Worm (Caenorhabditis elegans) whole organism, L2 larva: ENCODE data around the gene npp-16.
A peak's percentile ranks its signal among the peaks of the same experiment; 100 is the strongest.

Experiments
- C34F6.9 ChIP-seq: fragments of 150-350 bp; optimal IDR thresholded peaks from 2 replicates; lab custom pipeline; 2014; ENCODE audit warnings: missing biosample characterization, missing genetic modification characterization
- F13H6.1 ChIP-seq: sonication (generic microtip); optimal IDR thresholded peaks from 2 replicates; lab custom pipeline; 2016; ENCODE audit warnings: missing genetic modification characterization, missing compliant biosample characterization
- R02D3.7 ChIP-seq: fragments of 150-350 bp; optimal IDR thresholded peaks from 2 replicates; lab custom pipeline; 2014; ENCODE audit warnings: missing biosample characterization, missing genetic modification characterization
- Y55F3AM.14 ChIP-seq: fragments of 200-800 bp; sonication (Bioruptor generic); optimal IDR thresholded peaks from 2 replicates; lab custom pipeline; 2018; ENCODE audit warnings: mild to moderate bottlenecking, missing genetic modification characterization, missing compliant biosample characterization
- ZK546.5 ChIP-seq: sonication (generic microtip); optimal IDR thresholded peaks from 2 replicates; lab custom pipeline; 2017; ENCODE audit warnings: missing biosample characterization, missing genetic modification characterization
- aly-2 ChIP-seq: fragments of 150-350 bp; optimal IDR thresholded peaks from 2 replicates; lab custom pipeline; 2014; ENCODE audit warnings: missing biosample characterization, missing genetic modification characterization
- ama-1 ChIP-seq: fragments of 150-350 bp; optimal IDR thresholded peaks from 2 replicates; lab custom pipeline; 2018; ENCODE audit warnings: inconsistent platforms
- ceh-16 ChIP-seq: fragments of 150-350 bp; optimal IDR thresholded peaks from 2 replicates; lab custom pipeline; 2014; ENCODE audit warnings: missing biosample characterization, missing genetic modification characterization
- ceh-82 ChIP-seq: fragments of 150-350 bp; optimal IDR thresholded peaks from 2 replicates; lab custom pipeline; 2014; ENCODE audit warnings: missing biosample characterization, missing genetic modification characterization
- crh-2 ChIP-seq: sonication (generic microtip); optimal IDR thresholded peaks from 2 replicates; lab custom pipeline; 2017; ENCODE audit warnings: missing biosample characterization, missing genetic modification characterization
- egl-27 ChIP-seq: sonication (generic microtip); optimal IDR thresholded peaks from 3 replicates; lab custom pipeline; 2017; ENCODE audit warnings: missing biosample characterization, missing genetic modification reagents, missing genetic modification characterization
- elt-3 ChIP-seq: sonication (generic microtip); optimal IDR thresholded peaks from 2 replicates; lab custom pipeline; 2017; ENCODE audit warnings: missing biosample characterization, missing genetic modification characterization
- fos-1 ChIP-seq: fragments of 150-350 bp; optimal IDR thresholded peaks from 2 replicates; lab custom pipeline; 2014; ENCODE audit warnings: missing biosample characterization, missing genetic modification characterization
- gmeb-1 ChIP-seq: fragments of 150-350 bp; optimal IDR thresholded peaks from 2 replicates; lab custom pipeline; 2014; ENCODE audit warnings: missing biosample characterization, missing genetic modification characterization
- lin-11 ChIP-seq: fragments of 150-350 bp; sonication (generic microtip); optimal IDR thresholded peaks from 2 replicates; lab custom pipeline; 2014; ENCODE audit warnings: missing biosample characterization, missing genetic modification characterization, inconsistent platforms, mixed read lengths
- lin-13 ChIP-seq: fragments of 150-350 bp; optimal IDR thresholded peaks from 2 replicates; lab custom pipeline; 2014; ENCODE audit warnings: missing biosample characterization, missing genetic modification reagents, missing genetic modification characterization
- lin-39 ChIP-seq: fragments of 150-350 bp; optimal IDR thresholded peaks from 2 replicates; lab custom pipeline; 2014; ENCODE audit warnings: missing biosample characterization, missing genetic modification reagents, missing genetic modification characterization
- lsy-2 ChIP-seq, 2 experiments: fragments of 150-350 bp in 1 of 2; sonication (generic microtip) in 1 of 2; optimal IDR thresholded peaks; 2 replicates each; lab custom pipeline; 2014 to 2017; ENCODE audit warnings: missing biosample characterization in 2 of 2, missing genetic modification characterization in 2 of 2
- mab-5 ChIP-seq: fragments of 150-350 bp; optimal IDR thresholded peaks from 2 replicates; lab custom pipeline; 2014; ENCODE audit warnings: missing biosample characterization, missing genetic modification characterization
- mbf-1 ChIP-seq: sonication (generic microtip); optimal IDR thresholded peaks from 2 replicates; lab custom pipeline; 2017; ENCODE audit warnings: missing biosample characterization, missing genetic modification characterization
- mdl-1 ChIP-seq, 2 experiments: fragments of 150-350 bp in 1 of 2; sonication (generic microtip) in 1 of 2; optimal IDR thresholded peaks; 2 replicates each; lab custom pipeline; 2017; ENCODE audit warnings: missing biosample characterization in 2 of 2, missing genetic modification characterization in 2 of 2
- nhr-11 ChIP-seq: fragments of 150-350 bp; optimal IDR thresholded peaks from 2 replicates; lab custom pipeline; 2014; ENCODE audit warnings: missing biosample characterization, missing genetic modification characterization
- nhr-12 ChIP-seq: fragments of 150-350 bp; optimal IDR thresholded peaks from 2 replicates; lab custom pipeline; 2014; ENCODE audit warnings: missing biosample characterization, missing genetic modification characterization
- nhr-129 ChIP-seq: fragments of 150-350 bp; optimal IDR thresholded peaks from 2 replicates; lab custom pipeline; 2014; ENCODE audit warnings: missing biosample characterization, missing genetic modification characterization
- nhr-21 ChIP-seq: fragments of 150-350 bp; optimal IDR thresholded peaks from 2 replicates; lab custom pipeline; 2014; ENCODE audit warnings: missing biosample characterization, missing genetic modification characterization
- nhr-23 ChIP-seq: fragments of 150-350 bp; optimal IDR thresholded peaks from 2 replicates; lab custom pipeline; 2014; ENCODE audit warnings: missing biosample characterization, missing genetic modification reagents, missing genetic modification characterization
- nhr-237 ChIP-seq: fragments of 150-350 bp; optimal IDR thresholded peaks from 2 replicates; lab custom pipeline; 2014; ENCODE audit warnings: missing biosample characterization, missing genetic modification characterization
- nhr-25 ChIP-seq: fragments of 150-350 bp; sonication (generic microtip); optimal IDR thresholded peaks from 3 replicates; lab custom pipeline; 2014; ENCODE audit warnings: missing biosample characterization, missing genetic modification characterization
- nhr-6 ChIP-seq: fragments of 150-350 bp; optimal IDR thresholded peaks from 2 replicates; lab custom pipeline; 2014; ENCODE audit warnings: missing biosample characterization, missing genetic modification characterization
- nhr-77 ChIP-seq: fragments of 150-350 bp; optimal IDR thresholded peaks from 2 replicates; lab custom pipeline; 2014; ENCODE audit warnings: missing biosample characterization, missing genetic modification characterization
- peb-1 ChIP-seq: fragments of 150-350 bp; optimal IDR thresholded peaks from 2 replicates; lab custom pipeline; 2014; ENCODE audit warnings: missing biosample characterization, missing genetic modification characterization
- sem-4 ChIP-seq: fragments of 150-350 bp; optimal IDR thresholded peaks from 2 replicates; lab custom pipeline; 2014; ENCODE audit warnings: missing biosample characterization, missing genetic modification reagents, missing genetic modification characterization
- skn-1 ChIP-seq: sonication (generic microtip); optimal IDR thresholded peaks from 2 replicates; lab custom pipeline; 2017; ENCODE audit warnings: missing biosample characterization, missing genetic modification characterization
- sma-3 ChIP-seq: sonication (generic microtip); optimal IDR thresholded peaks from 2 replicates; lab custom pipeline; 2016; ENCODE audit warnings: missing genetic modification reagents, missing genetic modification characterization, missing compliant biosample characterization
- sma-9 ChIP-seq, 2 experiments: fragments of 150-350 bp in 1 of 2; sonication (generic microtip) in 1 of 2; optimal IDR thresholded peaks; 2 replicates each; lab custom pipeline; 2014 to 2016; ENCODE audit warnings: missing genetic modification characterization in 2 of 2, mild to moderate bottlenecking in 1 of 2, missing biosample characterization in 1 of 2, missing compliant biosample characterization in 1 of 2, missing genetic modification reagents in 1 of 2, moderate library complexity in 1 of 2
- snpc-4 ChIP-seq: fragments of 150-350 bp; optimal IDR thresholded peaks from 2 replicates; lab custom pipeline; 2014; ENCODE audit warnings: missing biosample characterization, missing genetic modification characterization
- unc-39 ChIP-seq: fragments of 150-350 bp; optimal IDR thresholded peaks from 2 replicates; lab custom pipeline; 2014; ENCODE audit warnings: missing biosample characterization, missing genetic modification characterization
- unc-55 ChIP-seq: fragments of 150-350 bp; sonication (generic microtip); optimal IDR thresholded peaks from 3 replicates; lab custom pipeline; 2014; ENCODE audit warnings: missing biosample characterization, missing genetic modification reagents, missing genetic modification characterization
- unc-62 ChIP-seq: fragments of 150-350 bp; optimal IDR thresholded peaks from 2 replicates; lab custom pipeline; 2014; ENCODE audit warnings: missing biosample characterization, missing genetic modification reagents, missing genetic modification characterization
- zag-1 ChIP-seq: fragments of 150-350 bp; optimal IDR thresholded peaks from 2 replicates; lab custom pipeline; 2014; ENCODE audit warnings: missing biosample characterization, missing genetic modification characterization
- ztf-1 ChIP-seq: fragments of 200-800 bp; sonication (Bioruptor generic); conservative IDR thresholded peaks from 2 replicates; pipeline ENCODE4 v1.3.6; 2022; ENCODE audit warnings: missing genetic modification characterization, missing compliant biosample characterization
- ztf-11 ChIP-seq: sonication (generic microtip); optimal IDR thresholded peaks from 2 replicates; lab custom pipeline; 2017; ENCODE audit warnings: missing biosample characterization, missing genetic modification characterization
- ztf-4 ChIP-seq: fragments of 150-350 bp; optimal IDR thresholded peaks from 2 replicates; lab custom pipeline; 2014; ENCODE audit warnings: missing biosample characterization, missing genetic modification characterization

Gene npp-16

ce11 chrIII:11920187-11920785, 4.6 kb downstream of the npp-16 start, which contains the start of the genes ccf-1 and trap-4:
ccf-1 (minus strand) TSS chrIII:11920237.
trap-4 (plus strand) TSS chrIII:11920735.
- peak; percentile 38 for TF ChIP-seq nhr-21 (tag; lab: Kevin White, UChicago)
- peak; percentile 80 for TF ChIP-seq unc-55 (GFP tag; lab: Kevin White, UChicago)
- TF ChIP-seq nhr-6 (tag; lab: Kevin White, UChicago) = no peak
- peak; percentile 68 for TF ChIP-seq C34F6.9 (tag; lab: Kevin White, UChicago)
- TF ChIP-seq lin-39 (tag; lab: Kevin White, UChicago) = no peak
- TF ChIP-seq mbf-1 (tag; lab: Kevin White, UChicago) = no peak
- peak; percentile 6 for TF ChIP-seq sma-9 (GFP tag; optimal IDR thresholded peaks at IDR 0.05; lab: Kevin White, UChicago)
- no peak for TF ChIP-seq sma-9 (tag; optimal IDR thresholded peaks at IDR 0.05; lab: Kevin White, UChicago)
- TF ChIP-seq lin-11 (tag; lab: Kevin White, UChicago) = peak; percentile 45
- no peak for TF ChIP-seq Y55F3AM.14 (GFP tag; lab: Kevin White, UChicago)
- TF ChIP-seq nhr-25 (tag; lab: Kevin White, UChicago) = peak; percentile 34
- TF ChIP-seq ZK546.5 = no peak
- no peak for TF ChIP-seq elt-3 (tag; lab: Kevin White, UChicago)
- TF ChIP-seq zag-1 (tag; lab: Kevin White, UChicago) = no peak
- TF ChIP-seq sma-3 (GFP tag; lab: Kevin White, UChicago) = peak; percentile 49
- TF ChIP-seq gmeb-1 (tag; lab: Kevin White, UChicago) = peak; percentile 48
- no peak for TF ChIP-seq aly-2 (tag; lab: Kevin White, UChicago)
- TF ChIP-seq lsy-2 (tag; optimal IDR thresholded peaks at IDR 0.05; lab: Kevin White, UChicago) = peak; percentile 31 to 85
- no peak for TF ChIP-seq nhr-23 (tag; lab: Kevin White, UChicago)
- TF ChIP-seq nhr-129 = peak; percentile 58
- TF ChIP-seq mdl-1 (tag; optimal IDR thresholded peaks at IDR 0.05; lab: Kevin White, UChicago) = no peak
- no peak for TF ChIP-seq ztf-11
- TF ChIP-seq R02D3.7 (tag; lab: Kevin White, UChicago) = no peak
- TF ChIP-seq crh-2 (tag; lab: Kevin White, UChicago) = peak; percentile 65
- TF ChIP-seq snpc-4 = no peak
- TF ChIP-seq ceh-82 (tag; lab: Kevin White, UChicago) = no peak
- TF ChIP-seq fos-1 = peak; percentile 30
- TF ChIP-seq nhr-77 (tag; lab: Kevin White, UChicago) = no peak
- TF ChIP-seq ztf-4 (tag; lab: Kevin White, UChicago) = peak; percentile 52
- no peak for TF ChIP-seq ceh-16 (tag; lab: Kevin White, UChicago)
- no peak for TF ChIP-seq nhr-237 (tag; lab: Kevin White, UChicago)
- TF ChIP-seq skn-1 (tag; lab: Kevin White, UChicago) = peak; percentile 25
- peak; percentile 16 for TF ChIP-seq F13H6.1 (tag; lab: Kevin White, UChicago)
- TF ChIP-seq lin-13 (GFP tag; lab: Kevin White, UChicago) = peak; percentile 40
- TF ChIP-seq sem-4 (tag; lab: Kevin White, UChicago) = peak; percentile 7
- no peak for TF ChIP-seq nhr-11 (tag; lab: Kevin White, UChicago)
- TF ChIP-seq ztf-1 (GFP tag; lab: Robert Waterston, UW) = no peak
- TF ChIP-seq peb-1 (tag; lab: Kevin White, UChicago) = no peak

ce11 chrIII:11921658-11922098, 6.0 kb downstream of the npp-16 start, which contains the start of gene Y56A3A.22:
Y56A3A.22 (plus strand) TSS chrIII:11921692.
- peak; percentile 33 for TF ChIP-seq nhr-129
- peak; percentile 39 for TF ChIP-seq ama-1 (lab: Kevin White, UChicago)
- peak; percentile 1 for TF ChIP-seq sma-3 (GFP tag; lab: Kevin White, UChicago)
- peak in 1 of 2 experiments; percentile 57 for TF ChIP-seq lsy-2 (tag; optimal IDR thresholded peaks at IDR 0.05; lab: Kevin White, UChicago)
- TF ChIP-seq nhr-12 (tag; lab: Kevin White, UChicago) = no peak
- TF ChIP-seq unc-62 (GFP tag; lab: Kevin White, UChicago) = no peak
- TF ChIP-seq mab-5 = peak; percentile 7
- TF ChIP-seq nhr-23 (tag; lab: Kevin White, UChicago) = no peak
- no peak for TF ChIP-seq egl-27
- TF ChIP-seq lin-13 (GFP tag; lab: Kevin White, UChicago) = peak; percentile 31
- TF ChIP-seq unc-55 (GFP tag; lab: Kevin White, UChicago) = peak; percentile 3
- TF ChIP-seq Y55F3AM.14 (GFP tag; lab: Kevin White, UChicago) = peak; percentile 31
- no peak for TF ChIP-seq mdl-1 (tag; optimal IDR thresholded peaks at IDR 0.05; lab: Kevin White, UChicago)
- TF ChIP-seq unc-39 (tag; lab: Kevin White, UChicago) = no peak
- peak; percentile 26 for TF ChIP-seq nhr-21 (tag; lab: Kevin White, UChicago)
- no peak for TF ChIP-seq sem-4 (tag; lab: Kevin White, UChicago)
- 0 out of 2 replicates have a peak, but pooled peaks have one; percentile 27 for TF ChIP-seq ztf-1 (GFP tag; lab: Robert Waterston, UW)
- peak; percentile 11 for TF ChIP-seq gmeb-1 (tag; lab: Kevin White, UChicago)
- TF ChIP-seq elt-3 (tag; lab: Kevin White, UChicago) = no peak
